Fruit fly (Drosophila melanogaster) whole organism, wandering third instar larva: ENCODE data around the gene Pten.

ENCODE experiments used
- Abd-B ChIP-seq: fragments of >200 bp; optimal IDR thresholded peaks from 2 replicates; lab custom pipeline; 2017; ENCODE audit warnings: missing biosample characterization, missing genetic modification characterization
- CG32264 ChIP-seq: fragments of 200-800 bp; sonication (Bioruptor generic); optimal IDR thresholded peaks from 2 replicates; lab custom pipeline; 2016; ENCODE audit warnings: missing biosample characterization, missing genetic modification characterization
- CG9705 ChIP-seq: fragments of 200-800 bp; sonication (Bioruptor generic); optimal IDR thresholded peaks from 2 replicates; lab custom pipeline; 2018; ENCODE audit warnings: missing biosample characterization, mild to moderate bottlenecking, missing genetic modification characterization
- Dfd ChIP-seq: fragments of >200 bp; optimal IDR thresholded peaks from 2 replicates; lab custom pipeline; 2017; ENCODE audit warnings: missing biosample characterization, missing genetic modification characterization
- Dif ChIP-seq: fragments of 200-275, 200-300 bp; sonication (Bioruptor generic); optimal IDR thresholded peaks from 2 replicates; lab custom pipeline; 2018; ENCODE audit warnings: missing biosample characterization, missing genetic modification characterization; ENCODE audit not compliant: partially characterized antibody
- GATAd ChIP-seq: sonication (Bioruptor generic); optimal IDR thresholded peaks from 2 replicates; lab custom pipeline; 2016; ENCODE audit warnings: missing biosample characterization, missing genetic modification characterization
- HLH106 ChIP-seq: fragments of 200-800 bp; optimal IDR thresholded peaks from 3 replicates; lab custom pipeline; 2019; ENCODE audit warnings: missing biosample characterization, mild to moderate bottlenecking, missing genetic modification characterization, moderate library complexity
- Hnf4 ChIP-seq: fragments of 200-800 bp; sonication (Bioruptor generic); optimal IDR thresholded peaks from 2 replicates; lab custom pipeline; 2016; ENCODE audit warnings: missing biosample characterization, mild to moderate bottlenecking, missing genetic modification characterization
- Hr78 ChIP-seq: fragments of >200 bp; optimal IDR thresholded peaks from 2 replicates; lab custom pipeline; 2017; ENCODE audit warnings: missing biosample characterization, missing genetic modification characterization
- Jra ChIP-seq: sonication (Bioruptor generic); optimal IDR thresholded peaks from 2 replicates; lab custom pipeline; 2016; ENCODE audit warnings: missing biosample characterization, missing genetic modification characterization
- Myc ChIP-seq: fragments of >200 bp; optimal IDR thresholded peaks from 2 replicates; lab custom pipeline; 2017
- N ChIP-seq: fragments of >200 bp; optimal IDR thresholded peaks from 2 replicates; lab custom pipeline; 2018; ENCODE audit warnings: missing biosample characterization, missing external identifiers, missing genetic modification characterization
- OdsH ChIP-seq: fragments of 200-800 bp; sonication (Bioruptor generic); optimal IDR thresholded peaks from 2 replicates; lab custom pipeline; 2016; ENCODE audit warnings: missing biosample characterization, mild to moderate bottlenecking, missing genetic modification characterization
- Rel ChIP-seq, 2 experiments: fragments of 200-800 bp; sonication (Bioruptor generic) in 1 of 2; optimal IDR thresholded peaks; 2 replicates in 1 of 2; 3 replicates in 1 of 2; lab custom pipeline; 2016 to 2019; ENCODE audit warnings: mild to moderate bottlenecking in 2 of 2, missing biosample characterization in 2 of 2, missing genetic modification characterization in 2 of 2, moderate library complexity in 1 of 2
- Sp1 ChIP-seq: fragments of 200-800 bp; sonication (Bioruptor generic); optimal IDR thresholded peaks from 3 replicates; lab custom pipeline; 2019; ENCODE audit warnings: missing biosample characterization, mild to moderate bottlenecking, missing genetic modification characterization, moderate library complexity
- Vsx2 ChIP-seq: fragments of 200-300, 225-300 bp; sonication (Bioruptor generic); optimal IDR thresholded peaks from 2 replicates; lab custom pipeline; 2018; ENCODE audit warnings: missing biosample characterization, missing genetic modification characterization; ENCODE audit not compliant: partially characterized antibody
- br ChIP-seq: fragments of 200-800 bp; sonication (Bioruptor generic); optimal IDR thresholded peaks from 2 replicates; lab custom pipeline; 2016; ENCODE audit warnings: missing biosample characterization, missing genetic modification characterization
- brk ChIP-seq: fragments of 200-800 bp; sonication (Bioruptor generic); optimal IDR thresholded peaks from 2 replicates; lab custom pipeline; 2016; ENCODE audit warnings: missing biosample characterization, mild to moderate bottlenecking, missing genetic modification characterization
- dl ChIP-seq, 2 experiments: fragments of 175-275, 200-275 bp in 1 of 2; fragments of 200-275 bp in 1 of 2; sonication (Bioruptor generic); optimal IDR thresholded peaks; lab custom pipeline; 2018; ENCODE audit warnings: mild to moderate bottlenecking in 2 of 2, missing biosample characterization in 2 of 2, missing genetic modification characterization in 2 of 2, moderate library complexity in 2 of 2; ENCODE audit not compliant: partially characterized antibody in 2 of 2, insufficient read depth in 1 of 2
- dsf ChIP-seq: sonication (Bioruptor generic); optimal IDR thresholded peaks from 2 replicates; lab custom pipeline; 2016; ENCODE audit warnings: missing biosample characterization, missing genetic modification characterization, borderline replicate concordance
- fru ChIP-seq: fragments of 200-800 bp; sonication (Bioruptor generic); optimal IDR thresholded peaks from 3 replicates; lab custom pipeline; 2016; ENCODE audit warnings: missing biosample characterization, mild to moderate bottlenecking, missing genetic modification characterization
- jim ChIP-seq: fragments of 175-275, 200-325 bp; sonication (Bioruptor generic); optimal IDR thresholded peaks from 2 replicates; lab custom pipeline; 2016; ENCODE audit warnings: missing biosample characterization, mild to moderate bottlenecking, missing genetic modification characterization
- lola ChIP-seq: fragments of >200 bp; optimal IDR thresholded peaks from 2 replicates; lab custom pipeline; 2017; ENCODE audit warnings: missing biosample characterization, missing genetic modification characterization
- pan ChIP-seq: fragments of >200 bp; optimal IDR thresholded peaks from 2 replicates; lab custom pipeline; 2017
- rgr ChIP-seq: fragments of 200-800 bp; sonication (Bioruptor generic); optimal IDR thresholded peaks from 3 replicates; lab custom pipeline; 2016; ENCODE audit warnings: missing biosample characterization, mild to moderate bottlenecking, missing genetic modification characterization
- sage ChIP-seq: fragments of 200-800 bp; sonication (Bioruptor generic); optimal IDR thresholded peaks from 2 replicates; lab custom pipeline; 2016; ENCODE audit warnings: missing biosample characterization, mild to moderate bottlenecking, missing genetic modification characterization
- sv ChIP-seq: fragments of 200-800 bp; sonication (Bioruptor generic); optimal IDR thresholded peaks from 3 replicates; lab custom pipeline; 2016; ENCODE audit warnings: missing biosample characterization, missing genetic modification characterization
- tai ChIP-seq: sonication (Bioruptor generic); optimal IDR thresholded peaks from 2 replicates; lab custom pipeline; 2016; ENCODE audit warnings: missing biosample characterization, missing genetic modification characterization
- usp ChIP-seq: fragments of >200 bp; optimal IDR thresholded peaks from 2 replicates; lab custom pipeline; 2017; ENCODE audit warnings: missing biosample characterization, missing genetic modification characterization
- woc ChIP-seq: sonication (Bioruptor generic); optimal IDR thresholded peaks from 2 replicates; lab custom pipeline; 2016; ENCODE audit warnings: missing biosample characterization, mild to moderate bottlenecking, missing genetic modification characterization

Pten gene

dm6 chr2L:10226724-10227407 lies 34.0 kb downstream of the Pten start, which contains the start of gene CG5708:
Gene CG5708 (minus strand): TSS chr2L:10226808.
- TF ChIP-seq woc (GFP tag; lab: Kevin White, UChicago) (peak; percentile 80), Rel (GFP tag; optimal IDR thresholded peaks at IDR 0.05; lab: Kevin White, UChicago) (no peak), Rel (tag; optimal IDR thresholded peaks at IDR 0.05; lab: Kevin White, UChicago) (peak; percentile 41), sage (peak; percentile 26), Sp1 (GFP tag; lab: Kevin White, UChicago) (peak; percentile 11), rgr (GFP tag; lab: Kevin White, UChicago) (peak; percentile 15), Myc (lab: Kevin White, UChicago) (peak; percentile 82), dl (GFP tag; optimal IDR thresholded peaks at IDR 0.05; lab: Kevin White, UChicago; ENCODE audit: insufficient read depth in 1 of 2, partially characterized antibody in 2 of 2) (no peak), Hnf4 (GFP tag; lab: Kevin White, UChicago) (peak; percentile 22), dsf (no peak), Abd-B (GFP tag; lab: Kevin White, UChicago) (no peak)

dm6 chr2L:10226213-10226723 lies 34.6 kb downstream of the Pten start:
- TF ChIP-seq pan (lab: Kevin White, UChicago) = no peak
- TF ChIP-seq Rel (GFP tag; optimal IDR thresholded peaks at IDR 0.05; lab: Kevin White, UChicago) = peak; percentile 9
- no peak for TF ChIP-seq Rel (tag; optimal IDR thresholded peaks at IDR 0.05; lab: Kevin White, UChicago)
- TF ChIP-seq, all 38 proteins: peak for 1

- TF ChIP-seq HLH106 (tag; lab: Kevin White, UChicago) = no peak
- TF ChIP-seq CG32264 (GFP tag; lab: Kevin White, UChicago) = no peak
- TF ChIP-seq Abd-B (GFP tag; lab: Kevin White, UChicago) = no peak
- TF ChIP-seq dsf = no peak
- TF ChIP-seq Dfd (GFP tag; lab: Kevin White, UChicago) = no peak
- TF ChIP-seq N (GFP tag; lab: Kevin White, UChicago) = no peak
- TF ChIP-seq Jra (GFP tag; lab: Kevin White, UChicago) = no peak
- no peak for TF ChIP-seq dl (GFP tag; optimal IDR thresholded peaks at IDR 0.05; lab: Kevin White, UChicago; ENCODE audit: insufficient read depth in 1 of 2, partially characterized antibody in 2 of 2)
- no peak for TF ChIP-seq sage
- TF ChIP-seq GATAd (GFP tag; lab: Kevin White, UChicago) = no peak
- no peak for TF ChIP-seq Dif (GFP tag; lab: Kevin White, UChicago)
- no peak for TF ChIP-seq Vsx2
- TF ChIP-seq lola (GFP tag; lab: Kevin White, UChicago) = no peak
- no peak for TF ChIP-seq sv (GFP tag; lab: Kevin White, UChicago)
- TF ChIP-seq usp (GFP tag; lab: Kevin White, UChicago) = no peak
- TF ChIP-seq Hnf4 (GFP tag; lab: Kevin White, UChicago) = no peak
- no peak for TF ChIP-seq fru (GFP tag; lab: Kevin White, UChicago)
- no peak for TF ChIP-seq Sp1 (GFP tag; lab: Kevin White, UChicago)
- no peak for TF ChIP-seq CG9705 (GFP tag; lab: Kevin White, UChicago)
- peak; percentile 58 for TF ChIP-seq tai
- no peak for TF ChIP-seq OdsH
- no peak for TF ChIP-seq woc (GFP tag; lab: Kevin White, UChicago)
- TF ChIP-seq Rel (GFP tag; optimal IDR thresholded peaks at IDR 0.05; lab: Kevin White, UChicago) = no peak
- peak; percentile 7 for TF ChIP-seq Rel (tag; optimal IDR thresholded peaks at IDR 0.05; lab: Kevin White, UChicago)
- TF ChIP-seq brk (GFP tag; lab: Kevin White, UChicago) = peak; percentile 60
Measured at dm6 chr2L:10222550-10223231, 38.2 kb downstream of the Pten start, which contains the start of gene Bcs1. Gene Bcs1 (plus strand): TSS chr2L:10222657.

- no peak for TF ChIP-seq GATAd (GFP tag; lab: Kevin White, UChicago)
- no peak for TF ChIP-seq fru (GFP tag; lab: Kevin White, UChicago)
- no peak for TF ChIP-seq brk (GFP tag; lab: Kevin White, UChicago)
- no peak for TF ChIP-seq usp (GFP tag; lab: Kevin White, UChicago)
- TF ChIP-seq Jra (GFP tag; lab: Kevin White, UChicago) = no peak
- TF ChIP-seq sage = no peak
- no peak for TF ChIP-seq jim (GFP tag; lab: Kevin White, UChicago)
- no peak for TF ChIP-seq br (GFP tag; lab: Kevin White, UChicago)
- no peak for TF ChIP-seq HLH106 (tag; lab: Kevin White, UChicago)
- TF ChIP-seq tai = no peak
- no peak for TF ChIP-seq Hnf4 (GFP tag; lab: Kevin White, UChicago)
- no peak for TF ChIP-seq woc (GFP tag; lab: Kevin White, UChicago)
- no peak for TF ChIP-seq Hr78
- TF ChIP-seq, all 38 proteins: peak for 0
Measured at dm6 chr2L:10221387-10221705, 39.5 kb downstream of the Pten start.
